Worm (Caenorhabditis elegans): ENCODE measurements around the gene Y66D12A.16.

DNA sequence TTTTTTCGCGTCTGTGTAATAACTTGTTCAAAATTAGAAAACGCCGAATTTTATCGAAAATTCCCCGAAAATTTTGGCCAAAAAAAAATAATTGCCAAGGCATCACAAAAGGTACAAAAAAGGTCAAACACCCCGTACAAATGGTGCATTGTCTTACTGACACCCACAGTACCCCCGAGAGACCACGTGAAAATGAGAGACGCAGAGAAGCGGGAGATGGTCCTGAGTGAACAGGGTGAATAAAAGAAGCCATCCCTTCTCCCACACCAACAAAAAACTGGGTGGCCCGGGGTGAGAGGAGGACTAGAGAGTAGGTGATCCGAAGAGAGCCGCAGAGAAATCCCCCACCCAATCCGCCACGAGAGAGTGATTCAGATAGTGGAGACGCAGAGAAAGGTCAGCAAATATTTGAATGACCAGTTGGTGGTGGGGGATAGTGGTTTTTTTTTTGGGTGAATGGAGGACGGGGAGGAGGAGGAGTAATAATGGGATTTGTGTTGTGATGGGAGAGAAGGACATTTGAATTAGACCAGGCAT, 42.0 kb upstream of the Y66D12A.16 start:
- no peak for TF ChIP-seq aly-2 (tag; optimal IDR thresholded peaks at IDR 0.05)
- TF ChIP-seq snpc-4 (tag; optimal IDR thresholded peaks at IDR 0.05), result no peak
- TF ChIP-seq ama-1 (optimal IDR thresholded peaks at IDR 0.05), result no peak
- TF ChIP-seq unc-62 (GFP tag; optimal IDR thresholded peaks at IDR 0.05), result no peak
- no peak for TF ChIP-seq nhr-77 (tag; optimal IDR thresholded peaks at IDR 0.05)
- TF ChIP-seq elt-1 (tag; optimal IDR thresholded peaks at IDR 0.05), result no peak
- TF ChIP-seq egl-27 (tag; optimal IDR thresholded peaks at IDR 0.05), result no peak
- no peak for TF ChIP-seq nhr-11 (tag; optimal IDR thresholded peaks at IDR 0.05)
